Fruit fly (Drosophila melanogaster) S2 (cell line): ENCODE data around the gene CG10340.

ENCODE experiments used
- CG8478 ChIP-seq: fragments of >200 bp; optimal IDR thresholded peaks from 2 replicates; lab custom pipeline; 2018
- CTCF ChIP-seq, 2 experiments: fragments of >200 bp; optimal IDR thresholded peaks; 2 replicates each; lab custom pipeline; 2018

DNA sequence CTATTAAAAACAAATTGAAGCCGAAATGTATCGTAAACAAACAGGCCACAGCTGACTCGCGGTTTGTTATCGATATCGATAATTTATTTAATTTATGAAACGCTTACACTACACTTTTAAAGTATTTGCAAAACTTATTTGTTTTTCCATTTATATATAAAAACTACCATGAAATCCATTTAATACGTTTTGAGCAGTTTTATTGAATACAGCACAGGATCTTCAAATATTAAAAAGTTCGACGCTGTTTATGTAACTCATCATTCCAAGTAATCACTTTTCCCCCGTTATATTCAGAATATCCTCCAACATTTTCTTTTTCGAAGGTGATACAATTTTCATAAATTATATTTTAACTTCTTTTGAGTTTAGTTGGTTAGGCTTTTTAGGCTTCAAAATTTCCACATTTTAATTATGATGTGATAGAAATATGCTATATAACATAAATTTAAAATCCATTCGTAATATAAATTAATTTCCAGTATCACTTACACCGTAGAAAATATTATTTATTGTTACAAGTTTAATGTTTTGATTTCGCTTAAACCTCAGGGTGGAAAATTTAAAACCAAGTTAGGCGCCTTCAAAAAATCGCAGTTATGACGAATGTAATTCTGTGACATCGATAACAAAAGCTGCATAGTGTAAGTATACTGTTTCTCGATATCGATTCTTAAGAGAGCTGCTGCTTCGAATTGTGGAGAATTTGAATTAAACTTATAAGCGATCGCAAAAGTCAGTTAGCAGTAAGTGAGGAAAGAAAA, 32.9 kb upstream of the CG10340 start, which contains the start of the genes CG10324 and CCT3:
- TF ChIP-seq CTCF (optimal IDR thresholded peaks at IDR 0.05; lab: Kevin White, UChicago) (no peak), CG8478 (lab: Kevin White, UChicago) (no peak)
